Fruit fly (Drosophila melanogaster) whole organism, adult: ENCODE data around the gene CG12448.

ENCODE experiments used
- CG11617 ChIP-seq: fragments of 200-800 bp; sonication (Bioruptor generic); optimal IDR thresholded peaks from 2 replicates; lab custom pipeline; 2017; ENCODE audit warnings: mild to moderate bottlenecking, missing biosample characterization, missing genetic modification reagents, missing genetic modification characterization
- CG12768 ChIP-seq: fragments of 200-800 bp; sonication (Bioruptor generic); optimal IDR thresholded peaks from 2 replicates; lab custom pipeline; 2017; ENCODE audit warnings: missing biosample characterization, missing genetic modification characterization, mild to moderate bottlenecking, moderate library complexity, missing genetic modification reagents
- CG14711 ChIP-seq: fragments of 200-800 bp; sonication (Bioruptor generic); optimal IDR thresholded peaks from 2 replicates; lab custom pipeline; 2018; ENCODE audit warnings: missing biosample characterization, mild to moderate bottlenecking, missing genetic modification characterization, moderate library complexity
- CG1620 ChIP-seq: fragments of 200-800 bp; sonication (Bioruptor generic); optimal IDR thresholded peaks from 2 replicates; lab custom pipeline; 2016; ENCODE audit warnings: missing biosample characterization, missing genetic modification characterization
- CG33017 ChIP-seq: fragments of 200-800 bp; sonication (Bioruptor generic); optimal IDR thresholded peaks from 2 replicates; lab custom pipeline; 2018; ENCODE audit warnings: missing biosample characterization, mild to moderate bottlenecking, missing genetic modification characterization, moderate library complexity
- CG5204 ChIP-seq: fragments of 200-800 bp; sonication (Bioruptor generic); optimal IDR thresholded peaks from 2 replicates; lab custom pipeline; 2016; ENCODE audit warnings: missing biosample characterization, missing genetic modification characterization
- CG7045 ChIP-seq: fragments of 200-800 bp; sonication (Bioruptor generic); optimal IDR thresholded peaks from 2 replicates; lab custom pipeline; 2017; ENCODE audit warnings: missing biosample characterization, mild to moderate bottlenecking, missing genetic modification characterization
- CG7101 ChIP-seq: fragments of 200-800 bp; sonication (Bioruptor generic); optimal IDR thresholded peaks from 2 replicates; lab custom pipeline; 2018; ENCODE audit warnings: missing biosample characterization, mild to moderate bottlenecking, missing genetic modification characterization, moderate library complexity
- Clk ChIP-seq: fragments of 200-800 bp; sonication (Bioruptor generic); optimal IDR thresholded peaks from 2 replicates; lab custom pipeline; 2017; ENCODE audit warnings: missing biosample characterization, missing genetic modification characterization
- Crg-1 ChIP-seq: fragments of 200-800 bp; sonication (Bioruptor generic); optimal IDR thresholded peaks from 2 replicates; lab custom pipeline; 2016; ENCODE audit warnings: missing biosample characterization, missing genetic modification characterization
- Hr96 ChIP-seq: fragments of 200-800 bp; sonication (Bioruptor generic); optimal IDR thresholded peaks from 2 replicates; lab custom pipeline; 2016; ENCODE audit warnings: missing biosample characterization, missing genetic modification characterization
- Mnt ChIP-seq: fragments of 200-800 bp; sonication (Bioruptor generic); optimal IDR thresholded peaks from 2 replicates; lab custom pipeline; 2016; ENCODE audit warnings: missing biosample characterization, mild to moderate bottlenecking, missing genetic modification characterization
- bab1 ChIP-seq: fragments of 200-800 bp; sonication (Bioruptor generic); optimal IDR thresholded peaks from 3 replicates; lab custom pipeline; 2019; ENCODE audit warnings: missing biosample characterization, mild to moderate bottlenecking, missing genetic modification characterization, moderate library complexity
- cic ChIP-seq: fragments of 200-800 bp; sonication (Bioruptor generic); optimal IDR thresholded peaks from 2 replicates; lab custom pipeline; 2017; ENCODE audit warnings: missing biosample characterization, mild to moderate bottlenecking, missing genetic modification characterization, moderate library complexity
- cnc ChIP-seq, 2 experiments: fragments of >200 bp; optimal IDR thresholded peaks; 2 replicates each; lab custom pipeline; 2017
- kay ChIP-seq: fragments of 200-800 bp; sonication (Bioruptor generic); peaks from one replicate; lab custom pipeline; 2016; ENCODE audit warnings: missing biosample characterization, missing genetic modification characterization, borderline replicate concordance
- ovo ChIP-seq: fragments of 200-800 bp; sonication (Bioruptor generic); optimal IDR thresholded peaks from 2 replicates; lab custom pipeline; 2016; ENCODE audit warnings: missing biosample characterization, missing genetic modification characterization
- pad ChIP-seq: fragments of 200-800 bp; sonication (Bioruptor generic); optimal IDR thresholded peaks from 3 replicates; lab custom pipeline; 2017; ENCODE audit warnings: missing biosample characterization, missing genetic modification characterization, mild to moderate bottlenecking, moderate library complexity, missing genetic modification reagents
- tj ChIP-seq: fragments of 200-800 bp; sonication (Bioruptor generic); optimal IDR thresholded peaks from 3 replicates; lab custom pipeline; 2017; ENCODE audit warnings: missing biosample characterization, mild to moderate bottlenecking, missing genetic modification characterization, moderate library complexity
- toe ChIP-seq: fragments of 200-800 bp; sonication (Bioruptor generic); optimal IDR thresholded peaks from 2 replicates; lab custom pipeline; 2016; ENCODE audit warnings: missing biosample characterization, missing genetic modification characterization

CG12448 gene

dm6 chr2L:15908496-15909276 lies 32.6 kb upstream of the CG12448 start:
- TF ChIP-seq Clk (no peak), CG7101 (tag; lab: Kevin White, UChicago) (no peak), tj (GFP tag; lab: Kevin White, UChicago) (peak; percentile 72), CG7045 (GFP tag; lab: Kevin White, UChicago) (no peak), Hr96 (GFP tag; lab: Kevin White, UChicago) (no peak)

dm6 chr2L:15909277-15909674 lies 32.0 kb upstream of the CG12448 start:
- no peak for TF ChIP-seq Mnt
- no peak for TF ChIP-seq CG7045 (GFP tag; lab: Kevin White, UChicago)
- TF ChIP-seq CG14711 (tag; lab: Kevin White, UChicago): no peak
- TF ChIP-seq cic (GFP tag; lab: Kevin White, UChicago): no peak
- no peak for TF ChIP-seq Hr96 (GFP tag; lab: Kevin White, UChicago)
- no peak for TF ChIP-seq tj (GFP tag; lab: Kevin White, UChicago)
- TF ChIP-seq CG12768: no peak
- TF ChIP-seq cnc (optimal IDR thresholded peaks at IDR 0.05; lab: Kevin White, UChicago): no peak
- TF ChIP-seq toe (GFP tag; lab: Kevin White, UChicago): no peak
- no peak for TF ChIP-seq CG33017 (tag; lab: Kevin White, UChicago)
- no peak for TF ChIP-seq kay (GFP tag; lab: Kevin White, UChicago)
- no peak for TF ChIP-seq CG11617 (GFP tag; lab: Kevin White, UChicago)
- no peak for TF ChIP-seq bab1
- no peak for TF ChIP-seq pad (GFP tag; lab: Kevin White, UChicago)
- TF ChIP-seq CG1620 (GFP tag; lab: Kevin White, UChicago): no peak
- no peak for TF ChIP-seq Crg-1
- no peak for TF ChIP-seq Clk
- no peak for TF ChIP-seq CG5204 (GFP tag; lab: Kevin White, UChicago)
- no peak for TF ChIP-seq ovo (GFP tag; lab: Kevin White, UChicago)

- TF ChIP-seq tj (GFP tag; lab: Kevin White, UChicago): peak; percentile 82
- TF ChIP-seq CG7101 (tag; lab: Kevin White, UChicago): no peak
Observed at dm6 chr2L:15909826-15910225, 31.4 kb upstream of the CG12448 start.

- TF ChIP-seq CG7101 (tag; lab: Kevin White, UChicago): peak; percentile 26
- TF ChIP-seq CG11617 (GFP tag; lab: Kevin White, UChicago): peak; percentile 12
- no peak for TF ChIP-seq Crg-1
- TF ChIP-seq CG5204 (GFP tag; lab: Kevin White, UChicago): peak; percentile 69
- TF ChIP-seq ovo (GFP tag; lab: Kevin White, UChicago): no peak
- TF ChIP-seq Clk: no peak
- TF ChIP-seq CG1620 (GFP tag; lab: Kevin White, UChicago): peak; percentile 13
- TF ChIP-seq pad (GFP tag; lab: Kevin White, UChicago): peak; percentile 12
- peak; percentile 20 for TF ChIP-seq Hr96 (GFP tag; lab: Kevin White, UChicago)
- TF ChIP-seq Mnt: no peak
- no peak for TF ChIP-seq CG12768
- TF ChIP-seq tj (GFP tag; lab: Kevin White, UChicago): no peak
- peak; percentile 48 for TF ChIP-seq toe (GFP tag; lab: Kevin White, UChicago)
- TF ChIP-seq cic (GFP tag; lab: Kevin White, UChicago): no peak
- peak; percentile 72 for TF ChIP-seq kay (GFP tag; lab: Kevin White, UChicago)
- TF ChIP-seq CG14711 (tag; lab: Kevin White, UChicago): peak; percentile 61
- TF ChIP-seq cnc (optimal IDR thresholded peaks at IDR 0.05; lab: Kevin White, UChicago): no peak
- TF ChIP-seq CG33017 (tag; lab: Kevin White, UChicago): no peak
- TF ChIP-seq CG7045 (GFP tag; lab: Kevin White, UChicago): peak; percentile 29
- TF ChIP-seq bab1: peak; percentile 85
Observed at dm6 chr2L:15910937-15911590, 30.2 kb upstream of the CG12448 start.

dm6 chr2L:15911591-15912007 lies 29.6 kb upstream of the CG12448 start:
- TF ChIP-seq Hr96 (GFP tag; lab: Kevin White, UChicago): no peak
- TF ChIP-seq CG7045 (GFP tag; lab: Kevin White, UChicago): no peak
- TF ChIP-seq Crg-1: no peak
- no peak for TF ChIP-seq CG33017 (tag; lab: Kevin White, UChicago)
- no peak for TF ChIP-seq ovo (GFP tag; lab: Kevin White, UChicago)
- no peak for TF ChIP-seq CG12768
- TF ChIP-seq tj (GFP tag; lab: Kevin White, UChicago): no peak
- TF ChIP-seq CG14711 (tag; lab: Kevin White, UChicago): no peak
- no peak for TF ChIP-seq CG11617 (GFP tag; lab: Kevin White, UChicago)
- no peak for TF ChIP-seq Mnt
- TF ChIP-seq toe (GFP tag; lab: Kevin White, UChicago): no peak
- no peak for TF ChIP-seq CG5204 (GFP tag; lab: Kevin White, UChicago)
- no peak for TF ChIP-seq bab1
- no peak for TF ChIP-seq cic (GFP tag; lab: Kevin White, UChicago)
- no peak for TF ChIP-seq pad (GFP tag; lab: Kevin White, UChicago)
- no peak for TF ChIP-seq Clk
